Fruit fly (Drosophila melanogaster) whole organism, embryonic: ENCODE data around the gene CG34149.
A peak's percentile ranks its signal among the peaks of the same experiment; 100 is the strongest.

Experiments
- ATbp ChIP-seq: fragments of 200-800 bp; sonication (Bioruptor generic); optimal IDR thresholded peaks from 2 replicates; lab custom pipeline; 2017; ENCODE audit warnings: missing biosample characterization, mild to moderate bottlenecking, missing genetic modification characterization, missing genetic modification reagents
- Aef1 ChIP-seq: fragments of 200-800 bp; sonication (Bioruptor generic); IDR thresholded peaks from 3 replicates; pipeline ENCODE4 v1.3.6; 2022; ENCODE audit warnings: missing biosample characterization, missing genetic modification characterization
- Atf-2 ChIP-seq: fragments of 200-800 bp; sonication (Bioruptor generic); optimal IDR thresholded peaks from 2 replicates; lab custom pipeline; 2016; ENCODE audit warnings: missing biosample characterization, missing genetic modification characterization
- CG10979 ChIP-seq: fragments of 200-800 bp; sonication (Bioruptor generic); optimal IDR thresholded peaks from 2 replicates; lab custom pipeline; 2018; ENCODE audit warnings: missing biosample characterization, mild to moderate bottlenecking, missing genetic modification characterization, moderate library complexity
- CG11398 ChIP-seq: fragments of 200-800 bp; sonication (Bioruptor generic); optimal IDR thresholded peaks from 2 replicates; lab custom pipeline; 2016; ENCODE audit warnings: missing biosample characterization, missing genetic modification characterization
- CG12104 ChIP-seq: fragments of 200-800 bp; sonication (Bioruptor generic); optimal IDR thresholded peaks from 3 replicates; lab custom pipeline; 2016; ENCODE audit warnings: missing biosample characterization, missing genetic modification characterization
- CG13123 ChIP-seq: fragments of 200-800 bp; sonication (Bioruptor generic); optimal IDR thresholded peaks from 2 replicates; lab custom pipeline; 2016; ENCODE audit warnings: missing biosample characterization, missing genetic modification characterization
- CG13424 ChIP-seq: fragments of 200-800 bp; sonication (Bioruptor generic); optimal IDR thresholded peaks from 2 replicates; lab custom pipeline; 2019; ENCODE audit warnings: missing biosample characterization, mild to moderate bottlenecking, missing genetic modification characterization, moderate library complexity
- CG14014 ChIP-seq: fragments of 200-800 bp; sonication (Bioruptor generic); IDR thresholded peaks from 2 replicates; pipeline ENCODE4 v1.3.6; 2022; ENCODE audit warnings: missing biosample characterization, missing genetic modification characterization
- CG14050 ChIP-seq: fragments of 200-800 bp; sonication (Bioruptor generic); IDR thresholded peaks from 3 replicates; pipeline ENCODE4 v1.3.6; 2022; ENCODE audit warnings: missing biosample characterization, missing genetic modification characterization
- CG14860 ChIP-seq: fragments of 200-800 bp; sonication (Bioruptor generic); IDR thresholded peaks from 3 replicates; pipeline ENCODE4 v1.3.6; 2022; ENCODE audit warnings: missing biosample characterization, missing genetic modification characterization; ENCODE audit not compliant: partially characterized antibody
- CG15601 ChIP-seq: fragments of 200-800 bp; sonication (Bioruptor generic); optimal IDR thresholded peaks from 3 replicates; lab custom pipeline; 2019; ENCODE audit warnings: missing biosample characterization, mild to moderate bottlenecking, missing genetic modification characterization, moderate library complexity
- CG1602 ChIP-seq: fragments of 200-800 bp; sonication (Bioruptor generic); optimal IDR thresholded peaks from 3 replicates; lab custom pipeline; 2016; ENCODE audit warnings: missing biosample characterization, missing genetic modification characterization
- CG16779 ChIP-seq: fragments of 200-800 bp; sonication (Bioruptor generic); IDR thresholded peaks from 2 replicates; pipeline ENCODE4 v1.3.6; 2022; ENCODE audit warnings: missing biosample characterization, missing genetic modification characterization
- CG17186 ChIP-seq: fragments of 200-800 bp; sonication (Bioruptor generic); optimal IDR thresholded peaks from 3 replicates; lab custom pipeline; 2017; ENCODE audit warnings: missing biosample characterization, missing genetic modification reagents, missing genetic modification characterization
- CG17328 ChIP-seq: fragments of 200-800 bp; sonication (Bioruptor generic); IDR thresholded peaks from 2 replicates; pipeline ENCODE4 v1.3.6; 2022; ENCODE audit warnings: missing biosample characterization, missing genetic modification characterization
- CG18599 ChIP-seq: fragments of 200-800 bp; sonication (Bioruptor generic); optimal IDR thresholded peaks from 3 replicates; lab custom pipeline; 2017; ENCODE audit warnings: missing biosample characterization, missing genetic modification characterization, mild to moderate bottlenecking, moderate library complexity, missing genetic modification reagents
- CG2199 ChIP-seq: fragments of 200-800 bp; sonication (Bioruptor generic); IDR thresholded peaks from 3 replicates; pipeline ENCODE4 v1.3.6; 2022; ENCODE audit warnings: missing biosample characterization, missing genetic modification characterization
- CG30431 ChIP-seq: fragments of 200-800 bp; sonication (Bioruptor generic); optimal IDR thresholded peaks from 2 replicates; lab custom pipeline; 2017; ENCODE audit warnings: missing biosample characterization, missing genetic modification characterization
- CG3163 ChIP-seq: fragments of 200-800 bp; sonication (Bioruptor generic); optimal IDR thresholded peaks from 3 replicates; lab custom pipeline; 2016; ENCODE audit warnings: missing biosample characterization, missing genetic modification characterization
- CG34422 ChIP-seq: fragments of 200-800 bp; sonication (Bioruptor generic); IDR thresholded peaks from 3 replicates; pipeline ENCODE4 v1.3.6; 2022; ENCODE audit warnings: missing biosample characterization, missing genetic modification characterization
- CG3995 ChIP-seq: fragments of 200-800 bp; sonication (Bioruptor generic); optimal IDR thresholded peaks from 3 replicates; lab custom pipeline; 2016; ENCODE audit warnings: missing biosample characterization, missing genetic modification characterization
- CG4854 ChIP-seq: fragments of 200-800 bp; sonication (Bioruptor generic); optimal IDR thresholded peaks from 2 replicates; lab custom pipeline; 2016; ENCODE audit warnings: missing biosample characterization, missing genetic modification characterization, inconsistent platforms
- CG8944 ChIP-seq: fragments of 200-800 bp; sonication (Bioruptor generic); optimal IDR thresholded peaks from 3 replicates; lab custom pipeline; 2016; ENCODE audit warnings: missing biosample characterization, missing genetic modification characterization
- CG9437 ChIP-seq: fragments of 200-800 bp; sonication (Bioruptor generic); optimal IDR thresholded peaks from 2 replicates; lab custom pipeline; 2018; ENCODE audit warnings: missing biosample characterization, mild to moderate bottlenecking, missing genetic modification characterization
- CG9797 ChIP-seq: fragments of 200-800 bp; sonication (Bioruptor generic); optimal IDR thresholded peaks from 3 replicates; lab custom pipeline; 2018; ENCODE audit warnings: missing biosample characterization, mild to moderate bottlenecking, missing genetic modification characterization
- CG9876 ChIP-seq: fragments of 200-800 bp; sonication (Bioruptor generic); optimal IDR thresholded peaks from 2 replicates; lab custom pipeline; 2016; ENCODE audit warnings: missing biosample characterization, missing genetic modification characterization
- Dad ChIP-seq: fragments of 200-800 bp; sonication (Bioruptor generic); optimal IDR thresholded peaks from 3 replicates; lab custom pipeline; 2016; ENCODE audit warnings: missing biosample characterization, missing genetic modification characterization
- Doc3 ChIP-seq: fragments of 200-800 bp; sonication (Bioruptor generic); IDR thresholded peaks from 3 replicates; pipeline ENCODE4 v1.3.6; 2022; ENCODE audit warnings: missing biosample characterization, missing genetic modification characterization; ENCODE audit not compliant: partially characterized antibody
- GATAe ChIP-seq: fragments of 200-800 bp; sonication (Bioruptor generic); conservative IDR thresholded peaks from 2 replicates; pipeline ENCODE4 v1.3.6; 2022; ENCODE audit warnings: missing biosample characterization, missing genetic modification characterization
- Hmx ChIP-seq: fragments of 200-800 bp; sonication (Bioruptor generic); optimal IDR thresholded peaks from 2 replicates; lab custom pipeline; 2016; ENCODE audit warnings: missing biosample characterization, missing genetic modification characterization
- Hr51 ChIP-seq, 2 experiments: fragments of 200-800 bp; sonication (Bioruptor generic); optimal IDR thresholded peaks; 2 replicates in 1 of 2; 3 replicates in 1 of 2; lab custom pipeline; 2016 to 2018; ENCODE audit warnings: missing biosample characterization in 2 of 2, missing genetic modification characterization in 2 of 2, mild to moderate bottlenecking in 1 of 2, moderate library complexity in 1 of 2
- Hsf ChIP-seq: fragments of 200-800 bp; sonication (Bioruptor generic); optimal IDR thresholded peaks from 3 replicates; lab custom pipeline; 2016; ENCODE audit warnings: missing biosample characterization, missing genetic modification characterization
- NK7.1 ChIP-seq: fragments of 200-800 bp; sonication (Bioruptor generic); optimal IDR thresholded peaks from 3 replicates; lab custom pipeline; 2016; ENCODE audit warnings: missing biosample characterization, missing genetic modification characterization
- Spps ChIP-seq: fragments of 200-800 bp; sonication (Bioruptor generic); optimal IDR thresholded peaks from 2 replicates; lab custom pipeline; 2018; ENCODE audit warnings: missing biosample characterization, mild to moderate bottlenecking, missing genetic modification characterization
- Sry-δ ChIP-seq: fragments of 200-800 bp; sonication (Bioruptor generic); optimal IDR thresholded peaks from 2 replicates; lab custom pipeline; 2016; ENCODE audit warnings: missing biosample characterization, missing genetic modification characterization
- corto ChIP-seq: fragments of 200-800 bp; sonication (Bioruptor generic); optimal IDR thresholded peaks from 2 replicates; lab custom pipeline; 2016; ENCODE audit warnings: missing biosample characterization, mild to moderate bottlenecking, missing genetic modification characterization, moderate library complexity
- ems ChIP-seq: fragments of 200-800 bp; sonication (Bioruptor generic); optimal IDR thresholded peaks from 3 replicates; lab custom pipeline; 2016; ENCODE audit warnings: missing biosample characterization, missing genetic modification characterization
- eyg ChIP-seq: fragments of 200-800 bp; sonication (Bioruptor generic); optimal IDR thresholded peaks from 3 replicates; lab custom pipeline; 2016; ENCODE audit warnings: missing biosample characterization, missing genetic modification characterization
- gcm ChIP-seq: fragments of 200-800 bp; sonication (Bioruptor generic); optimal IDR thresholded peaks from 2 replicates; lab custom pipeline; 2019; ENCODE audit warnings: missing biosample characterization, mild to moderate bottlenecking, missing genetic modification characterization, moderate library complexity
- gt ChIP-seq: fragments of 200-800 bp; sonication (Bioruptor generic); IDR thresholded peaks from 2 replicates; pipeline ENCODE4 v1.3.6; 2022; ENCODE audit warnings: missing biosample characterization, missing genetic modification characterization
- onecut ChIP-seq: fragments of 200-800 bp; sonication (Bioruptor generic); IDR thresholded peaks from 2 replicates; pipeline ENCODE4 v1.3.6; 2022; ENCODE audit warnings: missing biosample characterization, missing genetic modification characterization
- otp ChIP-seq: fragments of 200-800 bp; sonication (Bioruptor generic); IDR thresholded peaks from 3 replicates; pipeline ENCODE4, ENCODE4 v1.3.6; 2022; ENCODE audit warnings: missing biosample characterization, missing genetic modification characterization
- prd ChIP-seq, 3 experiments: fragments of >200 bp in 2 of 3; fragments of 200-800 bp in 1 of 3; sonication (Bioruptor generic) in 1 of 3; optimal IDR thresholded peaks in 2 of 3; IDR thresholded peaks in 1 of 3; 2 replicates in 2 of 3; 3 replicates in 1 of 3; pipeline versions ENCODE4 v1.3.6 to Lab custom; 2017 to 2022; ENCODE audit warnings: missing biosample characterization in 1 of 3, missing genetic modification characterization in 1 of 3
- psq ChIP-seq: fragments of 200-800 bp; sonication (Bioruptor generic); optimal IDR thresholded peaks from 2 replicates; lab custom pipeline; 2017; ENCODE audit warnings: missing biosample characterization, missing genetic modification characterization
- repo ChIP-seq: fragments of 200-800 bp; sonication (Bioruptor generic); optimal IDR thresholded peaks from 2 replicates; lab custom pipeline; 2016; ENCODE audit warnings: missing biosample characterization, missing genetic modification characterization
- rib ChIP-seq: fragments of 200-800 bp; sonication (Bioruptor generic); IDR thresholded peaks from 2 replicates; pipeline ENCODE4 v1.3.6; 2022; ENCODE audit warnings: missing biosample characterization, missing genetic modification characterization
- scrt ChIP-seq: fragments of 200-800 bp; sonication (Bioruptor generic); optimal IDR thresholded peaks from 2 replicates; lab custom pipeline; 2018; ENCODE audit warnings: missing biosample characterization, mild to moderate bottlenecking, missing genetic modification characterization, moderate library complexity
- sob ChIP-seq: fragments of 200-800 bp; sonication (Bioruptor generic); IDR thresholded peaks from 2 replicates; pipeline ENCODE4 v1.3.6; 2022; ENCODE audit warnings: missing biosample characterization, missing genetic modification characterization
- tll ChIP-seq, 2 experiments: fragments of 200-800 bp in 1 of 2; fragments of >200 bp in 1 of 2; sonication (Bioruptor generic) in 1 of 2; optimal IDR thresholded peaks; 2 replicates each; lab custom pipeline; 2017 to 2019; ENCODE audit warnings: missing biosample characterization in 2 of 2, missing genetic modification characterization in 2 of 2, mild to moderate bottlenecking in 1 of 2, moderate library complexity in 1 of 2
- zf30C ChIP-seq: fragments of 200-800 bp; sonication (Bioruptor generic); optimal IDR thresholded peaks from 3 replicates; lab custom pipeline; 2018; ENCODE audit warnings: missing biosample characterization, mild to moderate bottlenecking, missing genetic modification characterization

The CG34149 gene

DNA sequence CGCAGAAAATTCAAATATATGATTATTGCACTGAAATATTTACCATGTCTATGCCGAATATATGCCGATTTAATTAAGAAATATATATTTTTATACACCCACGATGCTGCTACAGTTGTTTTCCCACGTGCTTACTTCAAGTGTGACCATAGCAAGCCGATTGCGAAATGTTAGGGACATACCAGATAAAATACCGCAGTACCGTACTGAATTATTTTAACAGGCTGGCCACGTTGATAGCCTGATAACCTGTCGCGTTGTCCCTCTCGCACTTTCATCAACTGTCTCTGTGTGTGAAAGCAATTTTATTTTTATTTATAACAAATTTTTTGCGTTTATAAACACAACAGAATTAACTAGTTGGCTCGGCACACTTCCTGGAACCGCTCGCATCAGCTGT, 41.0 kb downstream of the CG34149 start, which contains the start of the genes Nop56 and mats (continued):
- peak; percentile 26 for TF ChIP-seq scrt (GFP tag; lab: Kevin White, UChicago)
- no peak for TF ChIP-seq Hsf
- peak; percentile 26 for TF ChIP-seq ems (GFP tag; lab: Kevin White, UChicago)
- TF ChIP-seq Hr51 (GFP tag; optimal IDR thresholded peaks at IDR 0.05; lab: Kevin White, UChicago), result no peak
- no peak for TF ChIP-seq psq (GFP tag; lab: Kevin White, UChicago)
- no peak for TF ChIP-seq CG3163 (GFP tag; lab: Kevin White, UChicago)
- TF ChIP-seq gt (GFP tag; lab: Robert Waterston, UW), result no peak
- TF ChIP-seq CG34422 (GFP tag; lab: Robert Waterston, UW), result peak; percentile 81; the same call in 2 of the 3 replicates
- TF ChIP-seq CG13123 (GFP tag; lab: Kevin White, UChicago), result no peak
- TF ChIP-seq CG1602, result no peak
- TF ChIP-seq repo, result no peak
- TF ChIP-seq sob (GFP tag; lab: Robert Waterston, UW), result peak; percentile 10; the same call in 1 of the 2 replicates
- peak; percentile 19 for TF ChIP-seq gcm
- TF ChIP-seq CG9876 (GFP tag; lab: Kevin White, UChicago), result no peak
- no peak for TF ChIP-seq CG16779 (GFP tag; lab: Robert Waterston, UW)
- TF ChIP-seq Doc3 (GFP tag; lab: Robert Waterston, UW), result peak; percentile 41; the same call in 1 of the 3 replicates
- TF ChIP-seq CG17328 (GFP tag; lab: Robert Waterston, UW), result no peak
- peak; percentile 27; the same call in 1 of the 2 replicates for TF ChIP-seq rib (GFP tag; lab: Robert Waterston, UW)
- no peak for TF ChIP-seq CG12104 (GFP tag; lab: Kevin White, UChicago)
- no peak for TF ChIP-seq CG8944 (GFP tag; lab: Kevin White, UChicago)
- no peak for TF ChIP-seq onecut (GFP tag; lab: Robert Waterston, UW)
- no peak for TF ChIP-seq Spps
- TF ChIP-seq CG30431, result no peak
- TF ChIP-seq CG9437 (GFP tag; lab: Kevin White, UChicago), result no peak
- TF ChIP-seq NK7.1 (GFP tag; lab: Kevin White, UChicago), result no peak
- TF ChIP-seq Hmx, result no peak
- TF ChIP-seq CG10979 (tag; lab: Kevin White, UChicago), result no peak
- TF ChIP-seq Atf-2 (GFP tag; lab: Kevin White, UChicago), result no peak
- peak; percentile 25 for TF ChIP-seq CG15601
- no peak for TF ChIP-seq CG2199 (GFP tag; lab: Robert Waterston, UW)
- TF ChIP-seq CG4854 (GFP tag; lab: Kevin White, UChicago), result no peak
- TF ChIP-seq CG17186 (GFP tag; lab: Kevin White, UChicago), result no peak
- peak; percentile 17; the same call in 1 of the 2 replicates for TF ChIP-seq GATAe (GFP tag; lab: Robert Waterston, UW)
- TF ChIP-seq ATbp (GFP tag; lab: Kevin White, UChicago), result no peak
- TF ChIP-seq CG14014 (GFP tag; lab: Robert Waterston, UW), result no peak
- TF ChIP-seq eyg (GFP tag; lab: Kevin White, UChicago), result no peak
- TF ChIP-seq corto (GFP tag; lab: Kevin White, UChicago), result no peak
- TF ChIP-seq CG9797 (GFP tag; lab: Kevin White, UChicago), result peak; percentile 97
- TF ChIP-seq Sry-δ, result peak; percentile 30
- TF ChIP-seq CG3995, result peak; percentile 40
- no peak for TF ChIP-seq otp (GFP tag; lab: Robert Waterston, UW)
- no peak for TF ChIP-seq CG18599
- no peak for TF ChIP-seq zf30C (GFP tag; lab: Kevin White, UChicago)
- TF ChIP-seq prd (optimal IDR thresholded peaks at IDR 0.05; lab: Kevin White, UChicago), result no peak
- no peak for TF ChIP-seq prd (GFP tag; IDR thresholded peaks at IDR 0.05; lab: Robert Waterston, UW)
- TF ChIP-seq CG14050, result no peak
- TF ChIP-seq Dad (GFP tag; lab: Kevin White, UChicago), result no peak
- no peak for TF ChIP-seq CG14860 (GFP tag; lab: Robert Waterston, UW)
- TF ChIP-seq tll (GFP tag; optimal IDR thresholded peaks at IDR 0.05; lab: Kevin White, UChicago), result no peak
- no peak for TF ChIP-seq CG11398
- no peak for TF ChIP-seq Aef1 (GFP tag; lab: Robert Waterston, UW)
- peak; percentile 4 for TF ChIP-seq CG13424 (tag; lab: Kevin White, UChicago)
